Worm (Caenorhabditis elegans): ENCODE data around the gene clp-6.

The clp-6 gene

ce11 chrIV:1434554-1435089 lies at the start of gene clp-6:
TSS of gene clp-6 (minus strand) at chrIV:1435039.
- TF ChIP-seq hlh-6 (tag; optimal IDR thresholded peaks at IDR 0.05) (no peak), pqm-1 (tag; optimal IDR thresholded peaks at IDR 0.05) (no peak), ceh-22 (tag; optimal IDR thresholded peaks at IDR 0.05) (no peak), pag-3 (tag; optimal IDR thresholded peaks at IDR 0.05; ENCODE audit: borderline replicate concordance) (no peak), dve-1 (tag; optimal IDR thresholded peaks at IDR 0.05) (no peak), ceh-14 (tag; optimal IDR thresholded peaks at IDR 0.05) (no peak), hlh-13 (GFP tag; optimal IDR thresholded peaks at IDR 0.05) (no peak), tbx-7 (tag; optimal IDR thresholded peaks at IDR 0.05) (no peak), gmeb-2 (tag; optimal IDR thresholded peaks at IDR 0.05) (no peak)

- TF ChIP-seq ets-4 (tag; optimal IDR thresholded peaks at IDR 0.05) (no peak), dve-1 (tag; optimal IDR thresholded peaks at IDR 0.05) (no peak), ceh-9 (tag; optimal IDR thresholded peaks at IDR 0.05) (no peak), lin-11 (tag; optimal IDR thresholded peaks at IDR 0.05) (no peak), elt-2 (tag; optimal IDR thresholded peaks at IDR 0.05) (no peak)
Measured at ce11 chrIV:1478649-1479048, 43.8 kb upstream of the clp-6 start.

ce11 chrIV:1475009-1475408 lies 40.2 kb upstream of the clp-6 start, which contains the start of gene Y77E11A.12:
TSS of gene Y77E11A.12 (minus strand) at chrIV:1475109.
- TF ChIP-seq hlh-30 (tag; optimal IDR thresholded peaks at IDR 0.05; ENCODE audit: insufficient read depth) (no peak), ceh-22 (tag; optimal IDR thresholded peaks at IDR 0.05) (no peak), hlh-15 (tag; optimal IDR thresholded peaks at IDR 0.05) (no peak), pros-1 (tag; optimal IDR thresholded peaks at IDR 0.05) (no peak), elt-2 (tag; optimal IDR thresholded peaks at IDR 0.05) (no peak), tbx-7 (tag; optimal IDR thresholded peaks at IDR 0.05) (no peak), pag-3 (tag; optimal IDR thresholded peaks at IDR 0.05; ENCODE audit: borderline replicate concordance) (no peak), fkh-6 (tag; optimal IDR thresholded peaks at IDR 0.05) (no peak), mec-3 (tag; optimal IDR thresholded peaks at IDR 0.05; ENCODE audit: borderline replicate concordance) (no peak), hlh-6 (tag; optimal IDR thresholded peaks at IDR 0.05) (no peak), ceh-31 (tag; optimal IDR thresholded peaks at IDR 0.05) (no peak), F13H6.1 (tag; optimal IDR thresholded peaks at IDR 0.05) (no peak), ama-1 (optimal IDR thresholded peaks at IDR 0.05) (no peak), hlh-8 (tag; optimal IDR thresholded peaks at IDR 0.05) (no peak), odd-2 (tag; optimal IDR thresholded peaks at IDR 0.05) (no peak), ceh-9 (tag; optimal IDR thresholded peaks at IDR 0.05) (no peak), K02D7.2 (tag; optimal IDR thresholded peaks at IDR 0.05) (no peak), ceh-45 (GFP tag; IDR thresholded peaks at IDR 0.05) (no peak), ceh-48 (tag; optimal IDR thresholded peaks at IDR 0.05) (no peak), pat-9 (tag; optimal IDR thresholded peaks at IDR 0.05) (no peak)

- TF ChIP-seq sox-4 (tag; optimal IDR thresholded peaks at IDR 0.05) (no peak), elt-4 (tag; optimal IDR thresholded peaks at IDR 0.05) (no peak)
Measured at ce11 chrIV:1472145-1472544, 37.3 kb upstream of the clp-6 start.

- TF ChIP-seq ceh-2 (tag; optimal IDR thresholded peaks at IDR 0.05) (no peak), tbx-2 (tag; optimal IDR thresholded peaks at IDR 0.05) (no peak)
Measured at ce11 chrIV:1470364-1470763, 35.5 kb upstream of the clp-6 start.

ce11 chrIV:1469093-1469492 lies 34.3 kb upstream of the clp-6 start:
- TF ChIP-seq sox-4 (tag; optimal IDR thresholded peaks at IDR 0.05) (no peak), pqm-1 (tag; optimal IDR thresholded peaks at IDR 0.05) (no peak), dmd-4 (tag; optimal IDR thresholded peaks at IDR 0.05; ENCODE audit: borderline replicate concordance) (no peak), pha-2 (tag; optimal IDR thresholded peaks at IDR 0.05) (no peak), K09A11.1 (tag; optimal IDR thresholded peaks at IDR 0.05; ENCODE audit: insufficient read depth) (no peak), eyg-1 (tag; optimal IDR thresholded peaks at IDR 0.05) (no peak), Y22D7AL.16 (tag; optimal IDR thresholded peaks at IDR 0.05) (no peak)
